Worm (Caenorhabditis elegans) whole organism, late embryonic: Measurements from ENCODE around the gene srh-271.

ENCODE experiments used
- ama-1 ChIP-seq: fragments of 150-350 bp; optimal IDR thresholded peaks from 2 replicates; lab custom pipeline; 2014
- lim-6 ChIP-seq: sonication (generic microtip); optimal IDR thresholded peaks from 2 replicates; lab custom pipeline; 2016; ENCODE audit warnings: missing genetic modification characterization, missing compliant biosample characterization
- npax-4 ChIP-seq: sonication (generic microtip); optimal IDR thresholded peaks from 2 replicates; lab custom pipeline; 2016; ENCODE audit warnings: missing genetic modification characterization, missing compliant biosample characterization
- pha-4 ChIP-seq: fragments of 150-350 bp; optimal IDR thresholded peaks from 2 replicates; lab custom pipeline; 2018; ENCODE audit warnings: missing biosample characterization, missing genetic modification reagents, missing genetic modification characterization
- sox-4 ChIP-seq: sonication (generic microtip); optimal IDR thresholded peaks from 2 replicates; lab custom pipeline; 2017; ENCODE audit warnings: mild to moderate bottlenecking, missing genetic modification characterization, inconsistent platforms, missing compliant biosample characterization

DNA sequence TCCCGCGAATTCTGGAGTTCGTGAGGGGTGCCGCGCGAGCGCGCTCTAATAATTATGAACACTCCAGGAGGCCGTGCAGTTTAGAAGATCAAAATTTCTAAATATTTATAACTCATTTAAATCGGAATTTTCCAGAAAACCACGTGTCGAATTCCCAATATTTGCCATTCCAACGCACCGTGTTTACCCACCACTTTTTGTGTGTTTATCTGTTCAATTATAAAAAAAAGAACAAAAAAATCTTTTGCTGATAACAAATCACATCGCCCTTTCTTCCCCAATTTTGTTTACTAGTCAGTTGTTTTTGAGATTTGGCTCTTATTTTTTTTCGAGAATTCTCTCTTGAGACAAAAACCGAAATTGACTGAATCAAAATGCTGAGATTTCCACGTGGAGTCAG is 34.4 kb upstream of the srh-271 start:
- no peak for TF ChIP-seq ama-1 (lab: Kevin White, UChicago)
- no peak for TF ChIP-seq sox-4 (tag; lab: Kevin White, UChicago)
- TF ChIP-seq npax-4, result no peak
- TF ChIP-seq lim-6 (tag; lab: Kevin White, UChicago), result no peak
- no peak for TF ChIP-seq pha-4 (tag; lab: Kevin White, UChicago)
